Worm (Caenorhabditis elegans) whole organism, young adult: ENCODE data around the gene nra-3.

Source experiments
- D2030.7 ChIP-seq: fragments of 200-800 bp; sonication (Bioruptor generic); IDR thresholded peaks from 2 replicates; pipeline ENCODE4 v1.3.6; 2022; ENCODE audit warnings: missing genetic modification reagents, missing genetic modification characterization, missing compliant biosample characterization
- F33H1.4 ChIP-seq: fragments of 200-800 bp; sonication (Bioruptor generic); IDR thresholded peaks from 2 replicates; pipeline ENCODE4 v1.3.6; 2022; ENCODE audit warnings: missing genetic modification reagents, missing genetic modification characterization, missing compliant biosample characterization
- K12H6.12 ChIP-seq: fragments of 200-800 bp; sonication (Bioruptor generic); optimal IDR thresholded peaks from 2 replicates; lab custom pipeline; 2018; ENCODE audit warnings: mild to moderate bottlenecking, missing genetic modification characterization, missing compliant biosample characterization
- T26A5.8 ChIP-seq: sonication (generic microtip); optimal IDR thresholded peaks from 2 replicates; lab custom pipeline; 2016; ENCODE audit warnings: missing genetic modification characterization, missing compliant biosample characterization
- Y95B8A.8 ChIP-seq: fragments of 200-800 bp; sonication (Bioruptor generic); IDR thresholded peaks from 2 replicates; pipeline ENCODE4 v1.3.6; 2022; ENCODE audit warnings: missing genetic modification reagents, missing genetic modification characterization, missing compliant biosample characterization
- ZK185.1 ChIP-seq: sonication (generic microtip); optimal IDR thresholded peaks from 2 replicates; lab custom pipeline; 2016; ENCODE audit warnings: mild to moderate bottlenecking, missing genetic modification characterization, missing compliant biosample characterization; ENCODE audit not compliant: poor library complexity, severe bottlenecking
- aptf-2 ChIP-seq: fragments of 200-800 bp; sonication (Bioruptor generic); conservative IDR thresholded peaks from 2 replicates; pipeline ENCODE4 v1.3.6; 2022; ENCODE audit warnings: missing genetic modification reagents, missing genetic modification characterization, missing compliant biosample characterization
- aptf-3 ChIP-seq: fragments of 200-800 bp; sonication (Bioruptor generic); IDR thresholded peaks from 2 replicates; pipeline ENCODE4 v1.3.6; 2022; ENCODE audit warnings: missing genetic modification characterization, missing compliant biosample characterization
- athp-1 ChIP-seq: sonication (generic microtip); optimal IDR thresholded peaks from 2 replicates; lab custom pipeline; 2017; ENCODE audit warnings: mild to moderate bottlenecking, missing genetic modification characterization, missing compliant biosample characterization
- cebp-2 ChIP-seq: fragments of 200-800 bp; sonication (Bioruptor generic); IDR thresholded peaks from 2 replicates; pipeline ENCODE4 v1.3.6; 2022; ENCODE audit warnings: missing genetic modification characterization, missing compliant biosample characterization
- chd-7 ChIP-seq: sonication (generic microtip); optimal IDR thresholded peaks from 2 replicates; lab custom pipeline; 2016; ENCODE audit warnings: mild to moderate bottlenecking, missing genetic modification characterization, moderate library complexity, missing compliant biosample characterization
- dox-1 ChIP-seq: fragments of 200-800 bp; sonication (Bioruptor generic); IDR thresholded peaks from 2 replicates; pipeline ENCODE4 v1.3.6; 2022; ENCODE audit warnings: missing genetic modification reagents, missing genetic modification characterization, missing compliant biosample characterization
- dpff-1 ChIP-seq: sonication (generic microtip); optimal IDR thresholded peaks from 2 replicates; lab custom pipeline; 2017; ENCODE audit warnings: mild to moderate bottlenecking, missing genetic modification characterization, missing compliant biosample characterization
- dpl-1 ChIP-seq: fragments of 150-350 bp; optimal IDR thresholded peaks from 2 replicates; lab custom pipeline; 2014; ENCODE audit warnings: missing biosample characterization, missing genetic modification reagents, missing genetic modification characterization
- efl-1 ChIP-seq: fragments of 150-350 bp; optimal IDR thresholded peaks from 2 replicates; lab custom pipeline; 2014; ENCODE audit warnings: missing biosample characterization, missing genetic modification reagents, missing genetic modification characterization
- egrh-3 ChIP-seq: fragments of 200-800 bp; sonication (Bioruptor generic); IDR thresholded peaks from 2 replicates; pipeline ENCODE4 v1.3.6; 2022; ENCODE audit warnings: missing genetic modification reagents, missing genetic modification characterization, missing compliant biosample characterization
- ets-4 ChIP-seq: fragments of 200-800 bp; sonication (Bioruptor generic); optimal IDR thresholded peaks from 2 replicates; lab custom pipeline; 2018; ENCODE audit warnings: mild to moderate bottlenecking, missing genetic modification characterization, missing compliant biosample characterization
- gei-17 ChIP-seq: fragments of 200-800 bp; sonication (Bioruptor generic); optimal IDR thresholded peaks from 2 replicates; lab custom pipeline; 2018; ENCODE audit warnings: mild to moderate bottlenecking, missing genetic modification characterization, missing compliant biosample characterization
- hmg-1.2 ChIP-seq: fragments of 200-800 bp; sonication (Bioruptor generic); IDR thresholded peaks from 2 replicates; pipeline ENCODE4 v1.3.6; 2022; ENCODE audit warnings: missing genetic modification reagents, missing genetic modification characterization, missing compliant biosample characterization
- hsf-1 ChIP-seq: fragments of 200-800 bp; sonication (Bioruptor generic); IDR thresholded peaks from 2 replicates; pipeline ENCODE4 v1.3.6; 2022; ENCODE audit warnings: missing genetic modification reagents, missing genetic modification characterization, missing compliant biosample characterization
- lin-26 ChIP-seq: fragments of 200-800 bp; sonication (Bioruptor generic); IDR thresholded peaks from 2 replicates; pipeline ENCODE4 v1.3.6; 2022; ENCODE audit warnings: missing genetic modification reagents, missing genetic modification characterization, missing compliant biosample characterization
- madf-3 ChIP-seq: fragments of 200-800 bp; sonication (Bioruptor generic); IDR thresholded peaks from 2 replicates; pipeline ENCODE4 v1.3.6; 2022; ENCODE audit warnings: missing genetic modification reagents, missing genetic modification characterization, missing compliant biosample characterization
- madf-6 ChIP-seq: fragments of 200-800 bp; sonication (Bioruptor generic); IDR thresholded peaks from 2 replicates; pipeline ENCODE4 v1.3.6; 2022; ENCODE audit warnings: missing genetic modification reagents, missing genetic modification characterization, missing compliant biosample characterization
- madf-8 ChIP-seq: fragments of 200-800 bp; sonication (Bioruptor generic); conservative IDR thresholded peaks from 2 replicates; pipeline ENCODE4 v1.3.6; 2022; ENCODE audit warnings: missing genetic modification reagents, missing genetic modification characterization, missing compliant biosample characterization
- mxl-1 ChIP-seq: sonication (generic microtip); optimal IDR thresholded peaks from 2 replicates; lab custom pipeline; 2016; ENCODE audit warnings: missing genetic modification characterization, missing compliant biosample characterization
- nhr-179 ChIP-seq: sonication (generic microtip); optimal IDR thresholded peaks from 2 replicates; lab custom pipeline; 2016; ENCODE audit warnings: mild to moderate bottlenecking, missing genetic modification characterization, missing compliant biosample characterization
- nhr-27 ChIP-seq: fragments of 200-800 bp; sonication (Bioruptor generic); optimal IDR thresholded peaks from 2 replicates; lab custom pipeline; 2018; ENCODE audit warnings: mild to moderate bottlenecking, missing genetic modification characterization, moderate library complexity, missing compliant biosample characterization
- nhr-80 ChIP-seq: sonication (generic microtip); optimal IDR thresholded peaks from 2 replicates; lab custom pipeline; 2016; ENCODE audit warnings: missing genetic modification characterization, missing compliant biosample characterization
- rec-8 ChIP-seq, 2 experiments: sonication (generic microtip); optimal IDR thresholded peaks; 2 replicates each; lab custom pipeline; 2016; ENCODE audit warnings: mild to moderate bottlenecking in 2 of 2, missing genetic modification characterization in 2 of 2, missing genetic modification reagents in 2 of 2, missing genotype in 2 of 2, missing biosample characterization in 1 of 2, missing compliant biosample characterization in 1 of 2, moderate library complexity in 1 of 2
- snpc-1.1 ChIP-seq: sonication (generic microtip); optimal IDR thresholded peaks from 2 replicates; lab custom pipeline; 2017; ENCODE audit warnings: missing genetic modification characterization, mild to moderate bottlenecking, missing compliant biosample characterization, antibody characterized with exemption, moderate library complexity, missing genotype, missing genetic modification reagents; ENCODE audit not compliant: insufficient read depth
- snpc-3.4 ChIP-seq: sonication (generic microtip); optimal IDR thresholded peaks from 2 replicates; lab custom pipeline; 2017; ENCODE audit warnings: missing genetic modification characterization, mild to moderate bottlenecking, missing compliant biosample characterization, antibody characterized with exemption, moderate library complexity, missing genotype, missing genetic modification reagents
- snpc-4 ChIP-seq, 5 experiments: fragments of 150-350 bp in 1 of 5; sonication (generic microtip) in 4 of 5; optimal IDR thresholded peaks; 2 replicates each; lab custom pipeline; 2014 to 2018; ENCODE audit warnings: missing genetic modification characterization in 5 of 5, missing biosample characterization in 3 of 5, antibody characterized with exemption in 2 of 5, mild to moderate bottlenecking in 2 of 5, missing compliant biosample characterization in 2 of 5, missing genotype in 2 of 5, moderate library complexity in 2 of 5, missing genetic modification reagents in 1 of 5
- somi-1 ChIP-seq: fragments of 200-800 bp; sonication (Bioruptor generic); optimal IDR thresholded peaks from 2 replicates; lab custom pipeline; 2018; ENCODE audit warnings: mild to moderate bottlenecking, missing genetic modification characterization, missing compliant biosample characterization
- xnd-1 ChIP-seq: sonication (generic microtip); optimal IDR thresholded peaks from 2 replicates; lab custom pipeline; 2016; ENCODE audit warnings: missing genotype, missing genetic modification reagents, missing genetic modification characterization, missing compliant biosample characterization
- ztf-28 ChIP-seq: fragments of 200-800 bp; sonication (Bioruptor generic); IDR thresholded peaks from 2 replicates; pipeline ENCODE4 v1.3.6; 2022; ENCODE audit warnings: missing genetic modification reagents, missing genetic modification characterization, missing compliant biosample characterization

The nra-3 gene

DNA sequence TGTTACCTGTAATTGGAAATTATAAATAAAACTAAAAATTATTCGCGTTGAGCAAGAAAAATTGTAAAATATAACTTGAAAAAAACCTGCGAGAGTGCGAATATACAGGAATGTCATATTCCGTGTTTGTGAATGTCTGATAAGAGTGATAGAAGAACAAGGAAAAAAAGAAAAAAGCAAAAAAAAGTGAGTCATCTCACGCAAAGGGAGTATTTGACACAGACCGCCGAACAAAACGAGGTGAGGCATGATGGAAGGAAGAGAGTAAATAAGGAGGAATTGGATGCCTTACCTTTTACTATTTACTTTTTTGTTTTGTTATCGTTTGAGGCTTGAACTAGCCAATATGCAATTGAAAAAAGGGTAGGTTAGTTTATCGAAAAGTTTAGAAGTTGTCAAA is 38.9 kb downstream of the nra-3 start, which contains the start of gene F21G4.1:
Gene F21G4.1, minus strand, starts transcription at position 6 of the 400 bp plus-strand sequence.
- TF ChIP-seq rec-8 (tag; optimal IDR thresholded peaks at IDR 0.05; lab: Kevin White, UChicago) (no peak), nhr-80 (tag; lab: Kevin White, UChicago) (peak; percentile 72), mxl-1 (no peak), egrh-3 (GFP tag; lab: Robert Waterston, UW) (no peak), snpc-1.1 (tag; lab: Kevin White, UChicago) (no peak), dpff-1 (tag; lab: Kevin White, UChicago) (no peak), ets-4 (no peak), ZK185.1 (tag; lab: Kevin White, UChicago) (no peak)

DNA sequence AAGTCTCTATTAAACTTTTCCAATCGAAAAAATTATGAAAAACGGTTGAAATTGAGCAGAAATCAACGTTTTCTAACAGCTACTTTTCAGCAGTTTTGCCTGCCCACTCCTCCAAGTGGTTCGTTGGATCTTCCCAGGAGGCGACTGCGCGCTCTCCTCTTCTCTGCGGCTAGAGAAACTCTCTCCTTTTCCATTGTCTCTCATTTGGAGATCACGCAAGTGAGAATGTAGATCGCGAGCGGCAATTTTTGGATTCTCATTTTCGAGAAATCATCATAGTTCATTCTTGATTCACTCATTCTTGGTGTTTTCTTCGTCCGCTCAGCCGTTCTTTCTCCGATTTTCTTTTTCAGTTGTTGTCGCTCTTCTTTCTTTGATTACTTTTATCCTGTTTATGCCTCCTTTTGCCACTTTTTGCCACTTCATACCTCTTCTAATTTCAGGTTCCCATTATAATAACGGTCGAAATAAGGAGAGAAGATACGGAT is 47.4 kb downstream of the nra-3 start, which contains the start of gene mrp-4:
Gene mrp-4, plus strand, starts transcription at position 438 of the 488 bp plus-strand sequence.
- TF ChIP-seq cebp-2 (GFP tag; lab: Robert Waterston, UW) (no peak), T26A5.8 (no peak), D2030.7 (GFP tag; lab: Robert Waterston, UW) (peak; percentile 60), hmg-1.2 (GFP tag; lab: Robert Waterston, UW) (peak; percentile 82), F33H1.4 (no peak), dox-1 (GFP tag; lab: Robert Waterston, UW) (no peak), aptf-2 (GFP tag; lab: Robert Waterston, UW) (peak; percentile 100), ztf-28 (GFP tag; lab: Robert Waterston, UW) (no peak), madf-8 (GFP tag; lab: Robert Waterston, UW) (peak; percentile 41), gei-17 (GFP tag; lab: Kevin White, UChicago) (no peak), efl-1 (GFP tag; lab: Kevin White, UChicago) (peak; percentile 90), Y95B8A.8 (0 out of 2 replicates have a peak, but pooled peaks have one; percentile 10), aptf-3 (GFP tag; lab: Robert Waterston, UW) (peak; percentile 99), ets-4 (no peak), K12H6.12 (tag; lab: Kevin White, UChicago) (no peak), lin-26 (GFP tag; lab: Robert Waterston, UW) (no peak), nhr-27 (tag; lab: Kevin White, UChicago) (no peak), hsf-1 (GFP tag; lab: Robert Waterston, UW) (peak; percentile 63), dpl-1 (GFP tag; lab: Kevin White, UChicago) (peak; percentile 36), snpc-3.4 (tag; lab: Kevin White, UChicago) (no peak), chd-7 (tag; lab: Kevin White, UChicago) (no peak), madf-3 (GFP tag; lab: Robert Waterston, UW) (0 out of 2 replicates have a peak, but pooled peaks have one; percentile 53), nhr-179 (tag; lab: Kevin White, UChicago) (no peak), athp-1 (tag; lab: Kevin White, UChicago) (no peak), madf-6 (GFP tag; lab: Robert Waterston, UW) (peak; percentile 77), xnd-1 (tag; lab: Kevin White, UChicago) (peak; percentile 19), somi-1 (GFP tag; lab: Kevin White, UChicago) (no peak)
- TF ChIP-seq, all 124 proteins: peak for 12

DNA sequence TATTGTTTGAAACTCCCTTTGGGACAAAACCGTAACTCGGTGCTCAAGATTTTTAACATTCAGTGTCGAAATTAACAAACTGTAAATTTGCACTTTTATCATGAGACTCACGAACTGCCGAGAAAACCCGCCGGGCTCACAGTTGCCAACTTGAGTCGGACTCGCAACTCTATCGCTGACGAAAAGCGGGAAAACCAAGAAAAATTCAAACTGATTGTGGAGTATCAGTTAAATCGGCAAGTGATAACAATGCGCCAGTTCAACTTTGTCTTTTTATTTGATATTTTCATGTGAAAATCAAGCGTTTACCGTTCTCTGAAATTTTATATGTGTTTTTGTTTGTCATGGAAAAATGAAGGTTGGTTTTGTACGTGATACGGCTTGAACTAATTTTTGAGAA is 48.7 kb downstream of the nra-3 start:
- TF ChIP-seq nhr-80 (tag; lab: Kevin White, UChicago) (peak; percentile 68), snpc-4 (GFP tag; optimal IDR thresholded peaks at IDR 0.05; lab: Kevin White, UChicago) (no peak), snpc-4 (tag; optimal IDR thresholded peaks at IDR 0.05; lab: Kevin White, UChicago) (no peak)
